Fruit fly (Drosophila melanogaster): Measurements from ENCODE around the gene Pgcl.
"Not testable (repeated sequence)": the region's sequence is repeated elsewhere in the genome, so short reads cannot be mapped to it uniquely, and the experiment has no call there.

The Pgcl gene

dm6 chrX:437404-437803 lies at the start of gene Pgcl:
Pgcl (minus strand) TSS chrX:437448.
- TF ChIP-seq CG14711 (tag; optimal IDR thresholded peaks at IDR 0.05) (no peak), Hr96 (GFP tag; optimal IDR thresholded peaks at IDR 0.05) (no peak), cnc (optimal IDR thresholded peaks at IDR 0.05) (no peak), Mnt (GFP tag; optimal IDR thresholded peaks at IDR 0.05) (no peak), CG12768 (GFP tag; optimal IDR thresholded peaks at IDR 0.05) (no peak), pad (GFP tag; optimal IDR thresholded peaks at IDR 0.05) (no peak), tj (GFP tag; optimal IDR thresholded peaks at IDR 0.05) (no peak), CG33017 (tag; optimal IDR thresholded peaks at IDR 0.05) (no peak), CG5204 (GFP tag; optimal IDR thresholded peaks at IDR 0.05) (no peak), cic (GFP tag; optimal IDR thresholded peaks at IDR 0.05) (no peak), CG1620 (GFP tag; optimal IDR thresholded peaks at IDR 0.05) (no peak), CG7101 (tag; optimal IDR thresholded peaks at IDR 0.05) (no peak), bab1 (GFP tag; optimal IDR thresholded peaks at IDR 0.05) (no peak), CG11617 (GFP tag; optimal IDR thresholded peaks at IDR 0.05) (no peak), Crg-1 (GFP tag; optimal IDR thresholded peaks at IDR 0.05) (no peak), toe (GFP tag; optimal IDR thresholded peaks at IDR 0.05) (no peak), Clk (GFP tag; optimal IDR thresholded peaks at IDR 0.05) (no peak), kay (GFP tag; ENCODE audit: borderline replicate concordance) (no peak), ovo (GFP tag; optimal IDR thresholded peaks at IDR 0.05) (no peak)

- TF ChIP-seq CG1620, toe, CG11617 (GFP tag; optimal IDR thresholded peaks at IDR 0.05): not testable (repeated sequence)
Measured at dm6 chrX:481642-482041, 44.4 kb upstream of the Pgcl start, which contains the start of gene CG3176. CG3176 (plus strand) TSS chrX:481862.

dm6 chrX:478766-479165 lies 41.5 kb upstream of the Pgcl start, which contains the start of gene CG32817:
CG32817 (plus strand) TSS chrX:479066.
- TF ChIP-seq CG33017 (tag; optimal IDR thresholded peaks at IDR 0.05) (no peak), ovo (GFP tag; optimal IDR thresholded peaks at IDR 0.05) (no peak), Clk (GFP tag; optimal IDR thresholded peaks at IDR 0.05) (no peak), CG5204 (GFP tag; optimal IDR thresholded peaks at IDR 0.05) (no peak), kay (GFP tag; ENCODE audit: borderline replicate concordance) (no peak)

- TF ChIP-seq CG14711 (tag; optimal IDR thresholded peaks at IDR 0.05) (peak; percentile 85), Crg-1 (GFP tag; optimal IDR thresholded peaks at IDR 0.05) (no peak), CG7045 (GFP tag; optimal IDR thresholded peaks at IDR 0.05) (no peak), CG33017 (tag; optimal IDR thresholded peaks at IDR 0.05) (peak; percentile 4), bab1 (GFP tag; optimal IDR thresholded peaks at IDR 0.05) (peak; percentile 30), Mnt (GFP tag; optimal IDR thresholded peaks at IDR 0.05) (peak; percentile 10), CG7101 (tag; optimal IDR thresholded peaks at IDR 0.05) (peak; percentile 52), CG5204 (GFP tag; optimal IDR thresholded peaks at IDR 0.05) (no peak), tj (GFP tag; optimal IDR thresholded peaks at IDR 0.05) (peak; percentile 12), ovo (GFP tag; optimal IDR thresholded peaks at IDR 0.05) (peak; percentile 7), CG1620 (GFP tag; optimal IDR thresholded peaks at IDR 0.05) (peak; percentile 31), Hr96 (GFP tag; optimal IDR thresholded peaks at IDR 0.05) (no peak)
Measured at dm6 chrX:476230-477143, 39.2 kb upstream of the Pgcl start, which contains the start of the genes ebo and CG13373. ebo (minus strand) TSS chrX:476579. CG13373 (plus strand) TSS chrX:476984.

dm6 chrX:470626-471025 lies 33.4 kb upstream of the Pgcl start, which contains the start of gene CG32816:
CG32816 (minus strand) TSS chrX:470726.
- TF ChIP-seq CG7101 (tag; optimal IDR thresholded peaks at IDR 0.05): no peak
- TF ChIP-seq ovo (GFP tag; optimal IDR thresholded peaks at IDR 0.05): peak; percentile 55

dm6 chrX:469235-469634 lies 32.0 kb upstream of the Pgcl start, which contains the start of gene Cyp4g1:
Cyp4g1 (minus strand) TSS chrX:469335.
- TF ChIP-seq CG12768 (GFP tag; optimal IDR thresholded peaks at IDR 0.05) (peak; percentile 36), bab1 (GFP tag; optimal IDR thresholded peaks at IDR 0.05) (no peak)

- TF ChIP-seq Hr96 (GFP tag; optimal IDR thresholded peaks at IDR 0.05): no peak
- TF ChIP-seq CG7101 (tag; optimal IDR thresholded peaks at IDR 0.05): no peak
- no peak for TF ChIP-seq CG12768 (GFP tag; optimal IDR thresholded peaks at IDR 0.05)
- TF ChIP-seq Clk (GFP tag; optimal IDR thresholded peaks at IDR 0.05): no peak
- TF ChIP-seq Crg-1 (GFP tag; optimal IDR thresholded peaks at IDR 0.05): no peak
- no peak for TF ChIP-seq pad (GFP tag; optimal IDR thresholded peaks at IDR 0.05)
Measured at dm6 chrX:463934-464333, 26.7 kb upstream of the Pgcl start.

All from whole organism, adult.